Fruit fly (Drosophila melanogaster) whole organism, embryonic: Measurements from ENCODE around the gene cass.

ENCODE experiments used
- Ada2b ChIP-seq: fragments of 200-800 bp; sonication (Bioruptor generic); IDR thresholded peaks from 2 replicates; pipeline ENCODE4 v1.3.6; 2022; ENCODE audit warnings: missing biosample characterization, missing genetic modification characterization
- Adf1 ChIP-seq: fragments of 200-800 bp; sonication (Bioruptor generic); IDR thresholded peaks from 2 replicates; pipeline ENCODE4 v1.3.6; 2022; ENCODE audit warnings: missing biosample characterization, missing genetic modification characterization
- Antp ChIP-seq: fragments of 200-800 bp; sonication (Bioruptor generic); optimal IDR thresholded peaks from 3 replicates; lab custom pipeline; 2016; ENCODE audit warnings: missing biosample characterization, missing genetic modification characterization
- Awh ChIP-seq: fragments of 200-800 bp; sonication (Bioruptor generic); IDR thresholded peaks from 2 replicates; pipeline ENCODE4, ENCODE4 v1.3.6; 2022; ENCODE audit warnings: missing biosample characterization, missing genetic modification characterization
- CG10147 ChIP-seq: fragments of 200-800 bp; sonication (Bioruptor generic); optimal IDR thresholded peaks from 2 replicates; lab custom pipeline; 2019; ENCODE audit warnings: missing biosample characterization, mild to moderate bottlenecking, missing genetic modification characterization, moderate library complexity
- CG11723 ChIP-seq: fragments of 200-800 bp; sonication (Bioruptor generic); optimal IDR thresholded peaks from 2 replicates; lab custom pipeline; 2017; ENCODE audit warnings: missing biosample characterization, mild to moderate bottlenecking, missing genetic modification characterization
- CG12219 ChIP-seq: fragments of 200-800 bp; sonication (Bioruptor generic); optimal IDR thresholded peaks from 3 replicates; lab custom pipeline; 2018; ENCODE audit warnings: missing biosample characterization, mild to moderate bottlenecking, missing genetic modification characterization
- CG13287 ChIP-seq: fragments of 200-800 bp; sonication (Bioruptor generic); IDR thresholded peaks from 2 replicates; pipeline ENCODE4 v1.3.6; 2022; ENCODE audit warnings: missing biosample characterization, missing genetic modification characterization; ENCODE audit not compliant: partially characterized antibody
- CG13296 ChIP-seq: fragments of 200-800 bp; sonication (Bioruptor generic); optimal IDR thresholded peaks from 3 replicates; lab custom pipeline; 2018; ENCODE audit warnings: missing biosample characterization, mild to moderate bottlenecking, missing genetic modification characterization
- CG14050 ChIP-seq: fragments of 200-800 bp; sonication (Bioruptor generic); IDR thresholded peaks from 3 replicates; pipeline ENCODE4 v1.3.6; 2022; ENCODE audit warnings: missing biosample characterization, missing genetic modification characterization
- CG14667 ChIP-seq: fragments of 200-800 bp; sonication (Bioruptor generic); IDR thresholded peaks from 2 replicates; pipeline ENCODE4 v1.3.6; 2022; ENCODE audit warnings: missing biosample characterization, missing genetic modification characterization
- CG14860 ChIP-seq: fragments of 200-800 bp; sonication (Bioruptor generic); IDR thresholded peaks from 3 replicates; pipeline ENCODE4 v1.3.6; 2022; ENCODE audit warnings: missing biosample characterization, missing genetic modification characterization; ENCODE audit not compliant: partially characterized antibody
- CG16779 ChIP-seq: fragments of 200-800 bp; sonication (Bioruptor generic); IDR thresholded peaks from 2 replicates; pipeline ENCODE4 v1.3.6; 2022; ENCODE audit warnings: missing biosample characterization, missing genetic modification characterization
- CG17612 ChIP-seq: fragments of 200-800 bp; sonication (Bioruptor generic); IDR thresholded peaks from 2 replicates; pipeline ENCODE4 v1.3.6; 2022; ENCODE audit warnings: missing biosample characterization, missing genetic modification characterization
- CG30431 ChIP-seq: fragments of 200-800 bp; sonication (Bioruptor generic); optimal IDR thresholded peaks from 2 replicates; lab custom pipeline; 2017; ENCODE audit warnings: missing biosample characterization, missing genetic modification characterization
- CG3838 ChIP-seq: fragments of 200-800 bp; sonication (Bioruptor generic); optimal IDR thresholded peaks from 3 replicates; lab custom pipeline; 2016; ENCODE audit warnings: missing biosample characterization, missing genetic modification characterization
- CG5245 ChIP-seq: fragments of 200-800 bp; sonication (Bioruptor generic); optimal IDR thresholded peaks from 3 replicates; lab custom pipeline; 2016; ENCODE audit warnings: missing biosample characterization, missing genetic modification characterization
- CG5953 ChIP-seq: fragments of 200-800 bp; sonication (Bioruptor generic); IDR thresholded peaks from 2 replicates; pipeline ENCODE4 v1.3.6; 2022; ENCODE audit warnings: missing biosample characterization, missing genetic modification characterization
- CG8089 ChIP-seq: fragments of 200-800 bp; sonication (Bioruptor generic); optimal IDR thresholded peaks from 3 replicates; lab custom pipeline; 2016; ENCODE audit warnings: missing biosample characterization, missing genetic modification characterization
- CG8478 ChIP-seq: fragments of >200 bp; optimal IDR thresholded peaks from 2 replicates; lab custom pipeline; 2018
- CG9609 ChIP-seq: fragments of 200-800 bp; sonication (Bioruptor generic); optimal IDR thresholded peaks from 3 replicates; lab custom pipeline; 2016; ENCODE audit warnings: missing biosample characterization, missing genetic modification characterization
- Dbx ChIP-seq: fragments of 200-800 bp; sonication (Bioruptor generic); IDR thresholded peaks from 3 replicates; pipeline ENCODE4 v1.3.6; 2022; ENCODE audit warnings: missing biosample characterization, missing genetic modification characterization
- Dip2 ChIP-seq: fragments of 200-800 bp; sonication (Bioruptor generic); IDR thresholded peaks from 2 replicates; pipeline ENCODE4 v1.3.6; 2022; ENCODE audit warnings: missing biosample characterization, missing genetic modification characterization
- E2f1 ChIP-seq: fragments of 200-800 bp; sonication (Bioruptor generic); IDR thresholded peaks from 2 replicates; pipeline ENCODE4 v1.3.6; 2022; ENCODE audit warnings: missing biosample characterization, missing genetic modification characterization
- Ets97D ChIP-seq: fragments of 200-800 bp; sonication (Bioruptor generic); optimal IDR thresholded peaks from 3 replicates; lab custom pipeline; 2016; ENCODE audit warnings: missing biosample characterization, missing genetic modification characterization
- Fer2 ChIP-seq: fragments of 200-800 bp; sonication (Bioruptor generic); optimal IDR thresholded peaks from 2 replicates; lab custom pipeline; 2018; ENCODE audit warnings: missing biosample characterization, mild to moderate bottlenecking, missing genetic modification characterization, moderate library complexity
- Hand ChIP-seq: fragments of 200-800 bp; sonication (Bioruptor generic); optimal IDR thresholded peaks from 2 replicates; lab custom pipeline; 2017; ENCODE audit warnings: mild to moderate bottlenecking, missing biosample characterization, missing genetic modification reagents, missing genetic modification characterization
- Hr78 ChIP-seq, 2 experiments: fragments of 200-800 bp in 1 of 2; fragments of >200 bp in 1 of 2; sonication (Bioruptor generic) in 1 of 2; optimal IDR thresholded peaks; 2 replicates each; lab custom pipeline; 2017 to 2019; ENCODE audit warnings: missing biosample characterization in 2 of 2, missing genetic modification characterization in 2 of 2, mild to moderate bottlenecking in 1 of 2, moderate library complexity in 1 of 2
- MESR4 ChIP-seq: fragments of 200-800 bp; sonication (Bioruptor generic); optimal IDR thresholded peaks from 2 replicates; lab custom pipeline; 2018; ENCODE audit warnings: missing biosample characterization, mild to moderate bottlenecking, missing genetic modification characterization, moderate library complexity
- Nf-YB ChIP-seq: fragments of 200-800 bp; sonication (Bioruptor generic); optimal IDR thresholded peaks from 3 replicates; lab custom pipeline; 2019; ENCODE audit warnings: missing biosample characterization, mild to moderate bottlenecking, missing genetic modification characterization, moderate library complexity
- Poxn ChIP-seq: fragments of 200-800 bp; sonication (Bioruptor generic); IDR thresholded peaks from 2 replicates; pipeline ENCODE4 v1.3.6; 2022; ENCODE audit warnings: missing biosample characterization, missing genetic modification characterization
- Tbp ChIP-seq: fragments of >200 bp; optimal IDR thresholded peaks from 2 replicates; lab custom pipeline; 2018; ENCODE audit warnings: missing biosample characterization, missing genetic modification characterization
- abd-A ChIP-seq: fragments of 200-800 bp; sonication (Bioruptor generic); optimal IDR thresholded peaks from 3 replicates; lab custom pipeline; 2019; ENCODE audit warnings: missing biosample characterization, mild to moderate bottlenecking, missing genetic modification characterization, moderate library complexity
- ac ChIP-seq: fragments of 200-800 bp; sonication (Bioruptor generic); optimal IDR thresholded peaks from 3 replicates; lab custom pipeline; 2017; ENCODE audit warnings: missing biosample characterization, mild to moderate bottlenecking, missing genetic modification characterization
- ato ChIP-seq: fragments of 200-800 bp; sonication (Bioruptor generic); IDR thresholded peaks from 2 replicates; pipeline ENCODE4 v1.3.6; 2022; ENCODE audit warnings: missing biosample characterization, missing genetic modification characterization; ENCODE audit not compliant: partially characterized antibody
- bsh ChIP-seq, 2 experiments: fragments of 200-800 bp; sonication (Bioruptor generic); optimal IDR thresholded peaks; 2 replicates each; lab custom pipeline; 2017 to 2018; ENCODE audit warnings: mild to moderate bottlenecking in 2 of 2, missing biosample characterization in 2 of 2, missing genetic modification characterization in 2 of 2, moderate library complexity in 1 of 2
- dm ChIP-seq: fragments of 200-800 bp; sonication (Bioruptor generic); optimal IDR thresholded peaks from 3 replicates; lab custom pipeline; 2016; ENCODE audit warnings: missing biosample characterization, missing genetic modification characterization
- ems ChIP-seq: fragments of 200-800 bp; sonication (Bioruptor generic); optimal IDR thresholded peaks from 3 replicates; lab custom pipeline; 2016; ENCODE audit warnings: missing biosample characterization, missing genetic modification characterization
- ewg ChIP-seq: fragments of 200-800 bp; sonication (Bioruptor generic); optimal IDR thresholded peaks from 3 replicates; lab custom pipeline; 2017; ENCODE audit warnings: mild to moderate bottlenecking, missing biosample characterization, missing genetic modification reagents, missing genetic modification characterization
- h ChIP-seq: fragments of >200 bp; optimal IDR thresholded peaks from 2 replicates; lab custom pipeline; 2017
- jumu ChIP-seq: fragments of 200-800 bp; sonication (Bioruptor generic); optimal IDR thresholded peaks from 3 replicates; lab custom pipeline; 2016; ENCODE audit warnings: missing biosample characterization, missing genetic modification characterization
- nmo ChIP-seq: fragments of 200-800 bp; sonication (Bioruptor generic); optimal IDR thresholded peaks from 2 replicates; lab custom pipeline; 2018; ENCODE audit warnings: missing biosample characterization, mild to moderate bottlenecking, missing genetic modification characterization, moderate library complexity
- oc ChIP-seq: fragments of 200-800 bp; sonication (Bioruptor generic); optimal IDR thresholded peaks from 2 replicates; lab custom pipeline; 2018; ENCODE audit warnings: missing biosample characterization, mild to moderate bottlenecking, missing genetic modification characterization, moderate library complexity
- p53 ChIP-seq: fragments of 200-800 bp; sonication (Bioruptor generic); optimal IDR thresholded peaks from 2 replicates; lab custom pipeline; 2016; ENCODE audit warnings: missing biosample characterization, missing genetic modification characterization
- ranshi ChIP-seq: fragments of 200-800 bp; sonication (Bioruptor generic); IDR thresholded peaks from 2 replicates; pipeline ENCODE4 v1.3.6; 2022; ENCODE audit warnings: missing biosample characterization, missing genetic modification characterization
- rib ChIP-seq: fragments of 200-800 bp; sonication (Bioruptor generic); IDR thresholded peaks from 2 replicates; pipeline ENCODE4 v1.3.6; 2022; ENCODE audit warnings: missing biosample characterization, missing genetic modification characterization
- shn ChIP-seq: fragments of 200-800 bp; sonication (Bioruptor generic); optimal IDR thresholded peaks from 3 replicates; lab custom pipeline; 2016; ENCODE audit warnings: missing biosample characterization, missing genetic modification characterization
- sima ChIP-seq: fragments of 200-800 bp; sonication (Bioruptor generic); optimal IDR thresholded peaks from 2 replicates; lab custom pipeline; 2016; ENCODE audit warnings: missing biosample characterization, missing genetic modification characterization
- stwl ChIP-seq: fragments of 200-800 bp; sonication (Bioruptor generic); optimal IDR thresholded peaks from 3 replicates; lab custom pipeline; 2018; ENCODE audit warnings: missing biosample characterization, mild to moderate bottlenecking, missing genetic modification characterization, moderate library complexity
- zfh1 ChIP-seq: fragments of 200-800 bp; sonication (Bioruptor generic); IDR thresholded peaks from 3 replicates; pipeline ENCODE4 v1.3.6; 2022; ENCODE audit warnings: missing biosample characterization, missing genetic modification characterization

The cass gene

DNA sequence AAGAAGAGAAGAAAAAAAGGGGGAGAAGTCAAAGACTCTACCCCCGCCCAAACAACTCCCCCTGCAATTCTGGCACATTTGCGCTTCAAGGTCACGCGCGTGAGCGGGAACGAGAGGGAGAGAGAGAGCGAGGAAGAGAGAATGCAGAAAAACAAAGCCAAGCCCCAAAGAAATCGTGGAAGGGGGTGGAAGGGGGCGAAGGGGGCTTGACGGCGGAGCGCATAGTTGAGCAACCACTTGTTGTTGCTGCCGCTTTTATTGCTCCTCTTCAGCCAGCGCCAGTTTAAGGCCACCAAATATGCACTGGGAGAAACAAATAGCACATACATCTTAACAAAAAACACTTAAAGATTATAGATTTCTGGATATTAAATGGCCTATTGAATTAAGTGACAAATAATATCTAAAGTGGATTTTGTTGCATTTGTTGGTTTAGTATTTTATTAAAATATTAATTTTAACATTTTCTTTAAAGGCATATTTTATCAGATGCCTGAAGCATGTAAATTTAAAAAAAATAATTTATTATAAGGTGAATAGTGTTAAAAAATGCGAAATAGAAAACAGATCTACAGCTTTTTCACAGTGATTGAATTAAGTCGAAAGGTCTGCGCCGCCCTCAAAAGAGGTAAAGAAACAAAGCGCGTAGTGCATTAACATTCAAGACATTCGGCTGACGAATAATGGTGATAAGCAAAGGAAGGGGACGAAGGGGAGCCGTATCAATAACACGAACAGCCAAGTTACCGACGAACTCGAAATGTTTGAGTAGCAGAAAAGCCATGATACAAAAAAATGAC is 47.7 kb downstream of the cass start (continued):
- TF ChIP-seq zfh1 (GFP tag; lab: Robert Waterston, UW) = peak; percentile 54; the same call in 2 of the 3 replicates
- peak; percentile 60; the same call in 2 of the 3 replicates for TF ChIP-seq Dbx
- TF ChIP-seq dm (GFP tag; lab: Kevin White, UChicago) = no peak
- TF ChIP-seq ac (GFP tag; lab: Kevin White, UChicago) = no peak
- no peak for TF ChIP-seq p53
- TF ChIP-seq Ets97D (GFP tag; lab: Kevin White, UChicago) = no peak
- TF ChIP-seq oc (tag; lab: Kevin White, UChicago) = peak; percentile 53
- TF ChIP-seq ewg = peak; percentile 84
- peak; percentile 34 for TF ChIP-seq CG9609
- peak; percentile 89 for TF ChIP-seq CG12219 (GFP tag; lab: Kevin White, UChicago)
- TF ChIP-seq CG5953 (GFP tag; lab: Robert Waterston, UW) = peak; percentile 83
- TF ChIP-seq Awh (GFP tag; lab: Robert Waterston, UW) = peak; percentile 88
- TF ChIP-seq Hand (GFP tag; lab: Kevin White, UChicago) = peak; percentile 88
- peak; percentile 19 for TF ChIP-seq stwl (tag; lab: Kevin White, UChicago)
- peak; percentile 12; the same call in 1 of the 2 replicates for TF ChIP-seq CG13287 (GFP tag; lab: Robert Waterston, UW)
- TF ChIP-seq ato (GFP tag; lab: Robert Waterston, UW) = no peak
- no peak for TF ChIP-seq CG8478 (lab: Kevin White, UChicago)
- peak; percentile 72; the same call in 1 of the 2 replicates for TF ChIP-seq rib
- peak; percentile 87 for TF ChIP-seq abd-A
- peak; percentile 92 for TF ChIP-seq ranshi
- TF ChIP-seq CG11723 = peak; percentile 86
- TF ChIP-seq nmo (GFP tag; lab: Kevin White, UChicago) = peak; percentile 84
- peak; percentile 44 for TF ChIP-seq CG5245 (GFP tag; lab: Kevin White, UChicago)
- peak; percentile 50 for TF ChIP-seq ems (GFP tag; lab: Kevin White, UChicago)
- peak; percentile 47 for TF ChIP-seq CG3838 (GFP tag; lab: Kevin White, UChicago)
- TF ChIP-seq E2f1 (GFP tag; lab: Robert Waterston, UW) = peak; percentile 94
- TF ChIP-seq CG10147 (GFP tag; lab: Kevin White, UChicago) = peak; percentile 61
- peak; percentile 88 for TF ChIP-seq Fer2 (tag; lab: Kevin White, UChicago)
- TF ChIP-seq Poxn (GFP tag; lab: Robert Waterston, UW) = peak; percentile 51; the same call in 1 of the 2 replicates
- TF ChIP-seq Ada2b = peak; percentile 94
- peak; percentile 45 for TF ChIP-seq jumu (GFP tag; lab: Kevin White, UChicago)
- no peak for TF ChIP-seq CG14860 (GFP tag; lab: Robert Waterston, UW)
- no peak for TF ChIP-seq sima
- TF ChIP-seq CG30431 (GFP tag; lab: Kevin White, UChicago) = peak; percentile 44
- no peak for TF ChIP-seq Tbp (GFP tag; lab: Kevin White, UChicago)
- TF ChIP-seq Dip2 (GFP tag; lab: Robert Waterston, UW) = peak; percentile 40; the same call in 1 of the 2 replicates
- peak; percentile 80 for TF ChIP-seq CG14050 (GFP tag; lab: Robert Waterston, UW)
- TF ChIP-seq CG8089 (GFP tag; lab: Kevin White, UChicago) = peak; percentile 50
- TF ChIP-seq Antp (GFP tag; lab: Kevin White, UChicago) = no peak
- TF ChIP-seq h (lab: Kevin White, UChicago) = no peak
- TF ChIP-seq Nf-YB (GFP tag; lab: Kevin White, UChicago) = peak; percentile 88
- TF ChIP-seq CG14667 (GFP tag; lab: Robert Waterston, UW) = peak; percentile 90
- TF ChIP-seq Adf1 = peak; percentile 47
- TF ChIP-seq CG13296 (GFP tag; lab: Kevin White, UChicago) = peak; percentile 97
- TF ChIP-seq bsh (GFP tag; optimal IDR thresholded peaks at IDR 0.05; lab: Kevin White, UChicago) = peak; percentile 73 to 97
- no peak for TF ChIP-seq CG16779 (GFP tag; lab: Robert Waterston, UW)
- no peak; the same call in 1 of the 2 replicates for TF ChIP-seq CG17612 (GFP tag; lab: Robert Waterston, UW)
- peak; percentile 27 for TF ChIP-seq shn (GFP tag; lab: Kevin White, UChicago)
- TF ChIP-seq Hr78 (GFP tag; optimal IDR thresholded peaks at IDR 0.05; lab: Kevin White, UChicago) = peak in 1 of 2 experiments; percentile 96
- peak; percentile 8 for TF ChIP-seq MESR4
